Fruit fly (Drosophila melanogaster) whole organism, adult: ENCODE measurements around the gene CG17929.

ENCODE experiments used
- CG11617 ChIP-seq: fragments of 200-800 bp; sonication (Bioruptor generic); optimal IDR thresholded peaks from 2 replicates; lab custom pipeline; 2017; ENCODE audit warnings: mild to moderate bottlenecking, missing biosample characterization, missing genetic modification reagents, missing genetic modification characterization
- CG12768 ChIP-seq: fragments of 200-800 bp; sonication (Bioruptor generic); optimal IDR thresholded peaks from 2 replicates; lab custom pipeline; 2017; ENCODE audit warnings: missing biosample characterization, missing genetic modification characterization, mild to moderate bottlenecking, moderate library complexity, missing genetic modification reagents
- CG14711 ChIP-seq: fragments of 200-800 bp; sonication (Bioruptor generic); optimal IDR thresholded peaks from 2 replicates; lab custom pipeline; 2018; ENCODE audit warnings: missing biosample characterization, mild to moderate bottlenecking, missing genetic modification characterization, moderate library complexity
- CG1620 ChIP-seq: fragments of 200-800 bp; sonication (Bioruptor generic); optimal IDR thresholded peaks from 2 replicates; lab custom pipeline; 2016; ENCODE audit warnings: missing biosample characterization, missing genetic modification characterization
- CG33017 ChIP-seq: fragments of 200-800 bp; sonication (Bioruptor generic); optimal IDR thresholded peaks from 2 replicates; lab custom pipeline; 2018; ENCODE audit warnings: missing biosample characterization, mild to moderate bottlenecking, missing genetic modification characterization, moderate library complexity
- CG5204 ChIP-seq: fragments of 200-800 bp; sonication (Bioruptor generic); optimal IDR thresholded peaks from 2 replicates; lab custom pipeline; 2016; ENCODE audit warnings: missing biosample characterization, missing genetic modification characterization
- CG7045 ChIP-seq: fragments of 200-800 bp; sonication (Bioruptor generic); optimal IDR thresholded peaks from 2 replicates; lab custom pipeline; 2017; ENCODE audit warnings: missing biosample characterization, mild to moderate bottlenecking, missing genetic modification characterization
- CG7101 ChIP-seq: fragments of 200-800 bp; sonication (Bioruptor generic); optimal IDR thresholded peaks from 2 replicates; lab custom pipeline; 2018; ENCODE audit warnings: missing biosample characterization, mild to moderate bottlenecking, missing genetic modification characterization, moderate library complexity
- Clk ChIP-seq: fragments of 200-800 bp; sonication (Bioruptor generic); optimal IDR thresholded peaks from 2 replicates; lab custom pipeline; 2017; ENCODE audit warnings: missing biosample characterization, missing genetic modification characterization
- Crg-1 ChIP-seq: fragments of 200-800 bp; sonication (Bioruptor generic); optimal IDR thresholded peaks from 2 replicates; lab custom pipeline; 2016; ENCODE audit warnings: missing biosample characterization, missing genetic modification characterization
- Hr96 ChIP-seq: fragments of 200-800 bp; sonication (Bioruptor generic); optimal IDR thresholded peaks from 2 replicates; lab custom pipeline; 2016; ENCODE audit warnings: missing biosample characterization, missing genetic modification characterization
- Mnt ChIP-seq: fragments of 200-800 bp; sonication (Bioruptor generic); optimal IDR thresholded peaks from 2 replicates; lab custom pipeline; 2016; ENCODE audit warnings: missing biosample characterization, mild to moderate bottlenecking, missing genetic modification characterization
- bab1 ChIP-seq: fragments of 200-800 bp; sonication (Bioruptor generic); optimal IDR thresholded peaks from 3 replicates; lab custom pipeline; 2019; ENCODE audit warnings: missing biosample characterization, mild to moderate bottlenecking, missing genetic modification characterization, moderate library complexity
- cic ChIP-seq: fragments of 200-800 bp; sonication (Bioruptor generic); optimal IDR thresholded peaks from 2 replicates; lab custom pipeline; 2017; ENCODE audit warnings: missing biosample characterization, mild to moderate bottlenecking, missing genetic modification characterization, moderate library complexity
- cnc ChIP-seq, 2 experiments: fragments of >200 bp; optimal IDR thresholded peaks; 2 replicates each; lab custom pipeline; 2017
- kay ChIP-seq: fragments of 200-800 bp; sonication (Bioruptor generic); peaks from one replicate; lab custom pipeline; 2016; ENCODE audit warnings: missing biosample characterization, missing genetic modification characterization, borderline replicate concordance
- ovo ChIP-seq: fragments of 200-800 bp; sonication (Bioruptor generic); optimal IDR thresholded peaks from 2 replicates; lab custom pipeline; 2016; ENCODE audit warnings: missing biosample characterization, missing genetic modification characterization
- pad ChIP-seq: fragments of 200-800 bp; sonication (Bioruptor generic); optimal IDR thresholded peaks from 3 replicates; lab custom pipeline; 2017; ENCODE audit warnings: missing biosample characterization, missing genetic modification characterization, mild to moderate bottlenecking, moderate library complexity, missing genetic modification reagents
- tj ChIP-seq: fragments of 200-800 bp; sonication (Bioruptor generic); optimal IDR thresholded peaks from 3 replicates; lab custom pipeline; 2017; ENCODE audit warnings: missing biosample characterization, mild to moderate bottlenecking, missing genetic modification characterization, moderate library complexity
- toe ChIP-seq: fragments of 200-800 bp; sonication (Bioruptor generic); optimal IDR thresholded peaks from 2 replicates; lab custom pipeline; 2016; ENCODE audit warnings: missing biosample characterization, missing genetic modification characterization

Gene CG17929

dm6 chr3R:16353671-16354070 lies 28.4 kb downstream of the CG17929 start:
- TF ChIP-seq CG11617 (no peak), cnc (optimal IDR thresholded peaks at IDR 0.05; lab: Kevin White, UChicago) (peak in 1 of 2 experiments; percentile 9)

- TF ChIP-seq CG33017 (tag; lab: Kevin White, UChicago): peak; percentile 40
- peak; percentile 3 for TF ChIP-seq CG7045 (GFP tag; lab: Kevin White, UChicago)
- TF ChIP-seq toe: no peak
- peak; percentile 14 for TF ChIP-seq CG12768
- TF ChIP-seq kay: no peak
- TF ChIP-seq CG11617: no peak
- TF ChIP-seq CG1620 (GFP tag; lab: Kevin White, UChicago): no peak
- TF ChIP-seq bab1: no peak
- no peak for TF ChIP-seq cnc (optimal IDR thresholded peaks at IDR 0.05; lab: Kevin White, UChicago)
- no peak for TF ChIP-seq CG5204 (GFP tag; lab: Kevin White, UChicago)
- no peak for TF ChIP-seq CG7101
- TF ChIP-seq cic (GFP tag; lab: Kevin White, UChicago): no peak
Measured at dm6 chr3R:16355393-16355943, 30.2 kb downstream of the CG17929 start.

- TF ChIP-seq ovo (GFP tag; lab: Kevin White, UChicago) (peak; percentile 2), toe (no peak), Hr96 (peak; percentile 36), CG33017 (tag; lab: Kevin White, UChicago) (no peak), cnc (optimal IDR thresholded peaks at IDR 0.05; lab: Kevin White, UChicago) (no peak), bab1 (no peak), Clk (GFP tag; lab: Kevin White, UChicago) (no peak), tj (GFP tag; lab: Kevin White, UChicago) (peak; percentile 29), kay (peak; percentile 70), CG7101 (no peak), CG5204 (GFP tag; lab: Kevin White, UChicago) (peak; percentile 31), Crg-1 (GFP tag; lab: Kevin White, UChicago) (no peak), CG1620 (GFP tag; lab: Kevin White, UChicago) (no peak), CG11617 (peak; percentile 67), cic (GFP tag; lab: Kevin White, UChicago) (peak; percentile 52)
Measured at dm6 chr3R:16356215-16356862, 31.0 kb downstream of the CG17929 start.

DNA sequence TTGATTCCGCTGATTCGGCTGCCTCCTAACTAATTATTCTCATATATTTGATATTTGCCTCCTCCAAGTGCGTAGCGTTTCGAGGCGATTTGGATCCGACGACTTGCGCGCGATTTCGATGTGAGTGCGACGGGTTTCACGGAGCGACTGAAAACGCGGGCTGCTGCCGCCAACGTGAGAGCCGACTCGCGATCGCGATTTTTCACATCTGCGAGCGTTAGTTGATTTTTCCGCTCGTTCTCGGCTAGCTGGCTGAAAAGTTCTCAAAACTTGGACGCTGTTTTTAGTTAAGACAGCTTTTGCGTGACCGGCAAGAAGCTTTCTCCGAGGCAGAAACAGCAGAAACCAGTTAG lies 31.5 kb downstream of the CG17929 start, which contains the start of gene CG10311:
Gene CG10311 (minus strand): TSS at position 153 of the 353 bp plus-strand sequence.
- TF ChIP-seq CG11617 (peak; percentile 38), Clk (GFP tag; lab: Kevin White, UChicago) (no peak), tj (GFP tag; lab: Kevin White, UChicago) (no peak), Mnt (GFP tag; lab: Kevin White, UChicago) (peak; percentile 30), bab1 (no peak), toe (no peak)

- no peak for TF ChIP-seq CG7045 (GFP tag; lab: Kevin White, UChicago)
- peak; percentile 21 for TF ChIP-seq Crg-1 (GFP tag; lab: Kevin White, UChicago)
- no peak for TF ChIP-seq CG1620 (GFP tag; lab: Kevin White, UChicago)
- peak; percentile 2 for TF ChIP-seq CG7101
- no peak for TF ChIP-seq cic (GFP tag; lab: Kevin White, UChicago)
- no peak for TF ChIP-seq CG33017 (tag; lab: Kevin White, UChicago)
- no peak for TF ChIP-seq CG11617
- peak; percentile 63 for TF ChIP-seq bab1
- TF ChIP-seq kay: no peak
- TF ChIP-seq CG14711 (tag; lab: Kevin White, UChicago): no peak
- no peak for TF ChIP-seq ovo (GFP tag; lab: Kevin White, UChicago)
- no peak for TF ChIP-seq pad
Measured at dm6 chr3R:16359098-16359497, 33.8 kb downstream of the CG17929 start, which contains the start of gene CG17931. Gene CG17931 (minus strand): TSS chr3R:16359466.

- no peak for TF ChIP-seq CG7045 (GFP tag; lab: Kevin White, UChicago)
- TF ChIP-seq CG7101: no peak
- TF ChIP-seq toe: no peak
- no peak for TF ChIP-seq ovo (GFP tag; lab: Kevin White, UChicago)
- no peak for TF ChIP-seq CG11617
- TF ChIP-seq CG14711 (tag; lab: Kevin White, UChicago): no peak
- no peak for TF ChIP-seq kay
- no peak for TF ChIP-seq CG33017 (tag; lab: Kevin White, UChicago)
Measured at dm6 chr3R:16360008-16360407, 34.7 kb downstream of the CG17929 start, which contains the start of gene CG42446. Gene CG42446 (minus strand): TSS chr3R:16360108.

dm6 chr3R:16368288-16368687 lies 43.0 kb downstream of the CG17929 start, which contains the start of gene js:
Gene js (minus strand): TSS chr3R:16368306.
- TF ChIP-seq Mnt (GFP tag; lab: Kevin White, UChicago) (no peak), CG1620 (GFP tag; lab: Kevin White, UChicago) (no peak), CG7045 (GFP tag; lab: Kevin White, UChicago) (no peak), pad (no peak), CG11617 (no peak), ovo (GFP tag; lab: Kevin White, UChicago) (no peak), tj (GFP tag; lab: Kevin White, UChicago) (no peak), kay (no peak), CG12768 (no peak), CG33017 (tag; lab: Kevin White, UChicago) (no peak), bab1 (no peak), Hr96 (no peak)
